Worm (Caenorhabditis elegans) whole organism, L1 larva: ENCODE measurements around the gene art-1.

Experiments
- C16A3.4 ChIP-seq: fragments of 150-350 bp; optimal IDR thresholded peaks from 2 replicates; lab custom pipeline; 2014; ENCODE audit warnings: missing biosample characterization, missing genetic modification characterization
- C34B4.2 ChIP-seq: sonication (generic microtip); optimal IDR thresholded peaks from 2 replicates; lab custom pipeline; 2017; ENCODE audit warnings: mild to moderate bottlenecking, missing genetic modification characterization, missing compliant biosample characterization
- F16B12.6 ChIP-seq: fragments of 150-350 bp; optimal IDR thresholded peaks from 2 replicates; lab custom pipeline; 2014; ENCODE audit warnings: missing biosample characterization, missing genetic modification characterization
- aha-1 ChIP-seq: fragments of 150-350 bp; optimal IDR thresholded peaks from 2 replicates; lab custom pipeline; 2014; ENCODE audit warnings: missing biosample characterization, missing genetic modification characterization
- aly-2 ChIP-seq: fragments of 150-350 bp; optimal IDR thresholded peaks from 2 replicates; lab custom pipeline; 2014; ENCODE audit warnings: missing biosample characterization, missing genetic modification characterization
- blmp-1 ChIP-seq: fragments of 150-350 bp; optimal IDR thresholded peaks from 2 replicates; lab custom pipeline; 2014; ENCODE audit warnings: missing biosample characterization, missing genetic modification characterization
- ceh-8 ChIP-seq: fragments of 200-800 bp; sonication (Bioruptor generic); optimal IDR thresholded peaks from 2 replicates; lab custom pipeline; 2018; ENCODE audit warnings: mild to moderate bottlenecking, missing genetic modification characterization, moderate library complexity, missing compliant biosample characterization
- ceh-82 ChIP-seq, 3 experiments: fragments of 150-350 bp in 1 of 3; sonication (generic microtip) in 2 of 3; optimal IDR thresholded peaks; 2 replicates each; lab custom pipeline; 2014 to 2017; ENCODE audit warnings: missing biosample characterization in 3 of 3, missing genetic modification characterization in 3 of 3
- ceh-90 ChIP-seq: sonication (generic microtip); optimal IDR thresholded peaks from 2 replicates; lab custom pipeline; 2016; ENCODE audit warnings: missing genetic modification characterization, missing compliant biosample characterization
- ces-1 ChIP-seq: fragments of 150-350 bp; optimal IDR thresholded peaks from 2 replicates; lab custom pipeline; 2014; ENCODE audit warnings: missing biosample characterization, missing genetic modification reagents, missing genetic modification characterization
- dpl-1 ChIP-seq, 3 experiments: fragments of 150-350 bp in 2 of 3; sonication (generic microtip) in 1 of 3; optimal IDR thresholded peaks; 2 replicates each; lab custom pipeline; 2014 to 2017; ENCODE audit warnings: missing biosample characterization in 3 of 3, missing genetic modification characterization in 3 of 3, missing genetic modification reagents in 3 of 3
- elt-2 ChIP-seq: sonication (generic microtip); optimal IDR thresholded peaks from 2 replicates; lab custom pipeline; 2016; ENCODE audit warnings: missing genetic modification characterization, mild to moderate bottlenecking, inconsistent platforms, missing compliant biosample characterization, missing genetic modification reagents
- fkh-10 ChIP-seq: sonication (generic microtip); optimal IDR thresholded peaks from 2 replicates; lab custom pipeline; 2017; ENCODE audit warnings: missing biosample characterization, missing genetic modification reagents, missing genetic modification characterization
- fkh-4 ChIP-seq: sonication (generic microtip); optimal IDR thresholded peaks from 2 replicates; lab custom pipeline; 2016; ENCODE audit warnings: missing compliant biosample characterization, missing genetic modification characterization, borderline replicate concordance
- fkh-8 ChIP-seq: sonication (generic microtip); optimal IDR thresholded peaks from 2 replicates; lab custom pipeline; 2016; ENCODE audit warnings: mild to moderate bottlenecking, missing genetic modification characterization, missing compliant biosample characterization
- grh-1 ChIP-seq: fragments of 200-800 bp; sonication (Bioruptor generic); IDR thresholded peaks from 2 replicates; pipeline ENCODE4 v1.3.6; 2022; ENCODE audit warnings: missing genetic modification reagents, missing genetic modification characterization, missing compliant biosample characterization
- hlh-4 ChIP-seq: sonication (generic microtip); optimal IDR thresholded peaks from 2 replicates; lab custom pipeline; 2016; ENCODE audit warnings: mild to moderate bottlenecking, missing genetic modification characterization, missing compliant biosample characterization
- isw-1 ChIP-seq: fragments of 200-800 bp; sonication (Bioruptor generic); IDR thresholded peaks from 2 replicates; pipeline ENCODE4 v1.3.6; 2022; ENCODE audit warnings: missing genetic modification characterization, missing compliant biosample characterization
- lin-13 ChIP-seq: fragments of 150-350 bp; optimal IDR thresholded peaks from 2 replicates; lab custom pipeline; 2014; ENCODE audit warnings: missing biosample characterization, missing genetic modification reagents, missing genetic modification characterization
- lin-14 ChIP-seq: fragments of 200-800 bp; sonication (Bioruptor generic); optimal IDR thresholded peaks from 2 replicates; lab custom pipeline; 2018; ENCODE audit warnings: mild to moderate bottlenecking, missing genetic modification characterization, moderate library complexity, missing compliant biosample characterization
- lin-35 ChIP-seq, 2 experiments: fragments of 150-350 bp; optimal IDR thresholded peaks; 2 replicates each; lab custom pipeline; 2014; ENCODE audit warnings: missing biosample characterization in 2 of 2, missing genetic modification characterization in 2 of 2, missing genetic modification reagents in 2 of 2
- lir-3 ChIP-seq: sonication (generic microtip); optimal IDR thresholded peaks from 2 replicates; lab custom pipeline; 2016; ENCODE audit warnings: mild to moderate bottlenecking, missing genetic modification characterization, moderate library complexity, missing compliant biosample characterization; ENCODE audit not compliant: poor library complexity
- lsy-2 ChIP-seq, 2 experiments: fragments of 150-350 bp; optimal IDR thresholded peaks; 2 replicates each; lab custom pipeline; 2014; ENCODE audit warnings: missing biosample characterization in 2 of 2, missing genetic modification characterization in 2 of 2
- mdl-1 ChIP-seq, 2 experiments: fragments of 150-350 bp; optimal IDR thresholded peaks; 2 replicates each; lab custom pipeline; 2014 to 2017; ENCODE audit warnings: missing biosample characterization in 2 of 2, missing genetic modification characterization in 2 of 2, inconsistent platforms in 1 of 2
- mef-2 ChIP-seq: fragments of 150-350 bp; optimal IDR thresholded peaks from 2 replicates; lab custom pipeline; 2014; ENCODE audit warnings: missing biosample characterization, missing genetic modification characterization
- mep-1 ChIP-seq: fragments of 150-350 bp; optimal IDR thresholded peaks from 2 replicates; lab custom pipeline; 2014; ENCODE audit warnings: missing biosample characterization, missing genetic modification characterization
- nhr-20 ChIP-seq: sonication (generic microtip); optimal IDR thresholded peaks from 2 replicates; lab custom pipeline; 2016; ENCODE audit warnings: mild to moderate bottlenecking, missing genetic modification characterization, missing compliant biosample characterization
- nhr-28 ChIP-seq: fragments of 150-350 bp; optimal IDR thresholded peaks from 2 replicates; lab custom pipeline; 2014; ENCODE audit warnings: missing biosample characterization, missing genetic modification characterization
- nhr-47 ChIP-seq: sonication (generic microtip); optimal IDR thresholded peaks from 2 replicates; lab custom pipeline; 2016; ENCODE audit warnings: mild to moderate bottlenecking, missing genetic modification characterization, moderate library complexity, missing compliant biosample characterization
- nhr-76 ChIP-seq: sonication (generic microtip); optimal IDR thresholded peaks from 2 replicates; lab custom pipeline; 2017; ENCODE audit warnings: missing biosample characterization, missing genetic modification characterization
- nhr-77 ChIP-seq: fragments of 150-350 bp; optimal IDR thresholded peaks from 2 replicates; lab custom pipeline; 2014; ENCODE audit warnings: missing biosample characterization, missing genetic modification characterization
- nhr-84 ChIP-seq: sonication (generic microtip); optimal IDR thresholded peaks from 2 replicates; lab custom pipeline; 2017; ENCODE audit warnings: missing biosample characterization, missing genetic modification characterization
- nhr-85 ChIP-seq: sonication (generic microtip); peaks from one replicate; lab custom pipeline; 2016; ENCODE audit warnings: missing genetic modification characterization, inconsistent platforms, missing compliant biosample characterization
- pag-3 ChIP-seq: sonication (generic microtip); optimal IDR thresholded peaks from 2 replicates; lab custom pipeline; 2017; ENCODE audit warnings: missing genetic modification characterization, mild to moderate bottlenecking, missing compliant biosample characterization, antibody characterized with exemption, borderline replicate concordance; ENCODE audit not compliant: insufficient read depth
- pqm-1 ChIP-seq: sonication (generic microtip); optimal IDR thresholded peaks from 3 replicates; lab custom pipeline; 2017; ENCODE audit warnings: missing biosample characterization, missing genetic modification characterization
- rnt-1 ChIP-seq: sonication (generic microtip); optimal IDR thresholded peaks from 2 replicates; lab custom pipeline; 2016; ENCODE audit warnings: mild to moderate bottlenecking, missing genetic modification characterization, moderate library complexity, missing compliant biosample characterization
- skn-1 ChIP-seq: fragments of 150-350 bp; optimal IDR thresholded peaks from 2 replicates; lab custom pipeline; 2014; ENCODE audit warnings: missing biosample characterization, missing genetic modification characterization
- snu-23 ChIP-seq: sonication (generic microtip); optimal IDR thresholded peaks from 2 replicates; lab custom pipeline; 2016; ENCODE audit warnings: missing genetic modification characterization, missing compliant biosample characterization
- sox-4 ChIP-seq: sonication (generic microtip); optimal IDR thresholded peaks from 2 replicates; lab custom pipeline; 2016; ENCODE audit warnings: missing genetic modification characterization, missing compliant biosample characterization
- sptf-1 ChIP-seq: fragments of 150-350 bp; optimal IDR thresholded peaks from 2 replicates; lab custom pipeline; 2014; ENCODE audit warnings: missing biosample characterization, missing genetic modification characterization
- unc-130 ChIP-seq: fragments of 150-350 bp; optimal IDR thresholded peaks from 2 replicates; lab custom pipeline; 2017; ENCODE audit warnings: missing biosample characterization, missing genetic modification characterization, inconsistent platforms
- unc-86 ChIP-seq: sonication (generic microtip); optimal IDR thresholded peaks from 2 replicates; lab custom pipeline; 2016; ENCODE audit warnings: missing genetic modification characterization, missing compliant biosample characterization
- vab-15 ChIP-seq: sonication (generic microtip); optimal IDR thresholded peaks from 2 replicates; lab custom pipeline; 2017; ENCODE audit warnings: missing genotype, mild to moderate bottlenecking, missing genetic modification characterization, missing compliant biosample characterization
- xbp-1 ChIP-seq: sonication (generic microtip); optimal IDR thresholded peaks from 2 replicates; lab custom pipeline; 2016; ENCODE audit warnings: missing genetic modification characterization, missing compliant biosample characterization
- zag-1 ChIP-seq: fragments of 150-350 bp; optimal IDR thresholded peaks from 2 replicates; lab custom pipeline; 2014; ENCODE audit warnings: missing biosample characterization, missing genetic modification characterization
- zip-4 ChIP-seq: fragments of 200-800 bp; sonication (Bioruptor generic); optimal IDR thresholded peaks from 2 replicates; lab custom pipeline; 2018; ENCODE audit warnings: mild to moderate bottlenecking, missing genetic modification characterization, moderate library complexity, missing compliant biosample characterization
- ztf-11 ChIP-seq, 2 experiments: sonication (generic microtip); optimal IDR thresholded peaks; 2 replicates each; lab custom pipeline; 2016 to 2017; ENCODE audit warnings: missing genetic modification characterization in 2 of 2, missing biosample characterization in 1 of 2, missing compliant biosample characterization in 1 of 2
- ztf-4 ChIP-seq: fragments of 150-350 bp; optimal IDR thresholded peaks from 2 replicates; lab custom pipeline; 2014; ENCODE audit warnings: missing biosample characterization, missing genetic modification characterization

art-1 gene

DNA sequence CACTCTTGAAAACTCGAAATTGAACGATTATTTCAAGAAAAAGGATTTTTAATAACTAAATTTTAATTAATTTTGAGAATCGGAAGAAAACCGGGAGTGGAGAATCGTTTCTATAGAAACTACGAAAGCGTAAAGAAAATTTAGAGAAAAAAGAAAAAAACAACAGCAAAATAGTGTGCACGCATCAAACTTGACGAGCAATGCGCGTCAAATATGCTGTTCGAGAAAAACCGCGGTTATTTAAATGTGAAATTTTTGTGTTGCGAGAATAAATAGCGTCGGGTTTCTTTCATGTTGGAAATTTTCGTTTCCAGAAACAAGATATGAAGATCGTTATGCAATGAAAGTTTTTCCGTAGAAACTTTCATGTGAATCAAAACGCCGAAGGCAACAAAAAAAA is 2.0 kb upstream of the art-1 start (continued):
- no peak for TF ChIP-seq elt-2 (tag; lab: Kevin White, UChicago)
- no peak for TF ChIP-seq ceh-90 (tag; lab: Kevin White, UChicago)
- TF ChIP-seq ztf-11 (tag; optimal IDR thresholded peaks at IDR 0.05; lab: Kevin White, UChicago): no peak
- peak; percentile 91 for TF ChIP-seq F16B12.6 (tag; lab: Kevin White, UChicago)
- TF ChIP-seq skn-1 (tag; lab: Kevin White, UChicago): peak; percentile 53
- TF ChIP-seq pag-3 (tag; lab: Kevin White, UChicago): no peak
- peak; percentile 2 for TF ChIP-seq fkh-10
- no peak for TF ChIP-seq nhr-84
- TF ChIP-seq lin-13 (GFP tag; lab: Kevin White, UChicago): peak; percentile 8
- TF ChIP-seq zag-1 (tag; lab: Kevin White, UChicago): no peak
- TF ChIP-seq lir-3: no peak
- no peak for TF ChIP-seq mef-2
- no peak for TF ChIP-seq nhr-76 (tag; lab: Kevin White, UChicago)
- TF ChIP-seq unc-130 (tag; lab: Kevin White, UChicago): peak; percentile 39
- TF ChIP-seq nhr-77: no peak
- TF ChIP-seq C16A3.4 (tag; lab: Kevin White, UChicago): peak; percentile 42
- TF ChIP-seq xbp-1: peak; percentile 43
- TF ChIP-seq dpl-1 (GFP tag; optimal IDR thresholded peaks at IDR 0.05; lab: Kevin White, UChicago): peak; percentile 90 to 95 (median 94)
- TF ChIP-seq nhr-47 (tag; lab: Kevin White, UChicago): peak; percentile 71
- TF ChIP-seq vab-15 (tag; lab: Kevin White, UChicago): no peak
- TF ChIP-seq ces-1 (GFP tag; lab: Kevin White, UChicago): no peak
- TF ChIP-seq lsy-2 (tag; optimal IDR thresholded peaks at IDR 0.05; lab: Kevin White, UChicago): peak; percentile 71 to 84
- TF ChIP-seq C34B4.2 (tag; lab: Kevin White, UChicago): no peak
- TF ChIP-seq unc-86: peak; percentile 28
- no peak for TF ChIP-seq fkh-4 (tag; lab: Kevin White, UChicago)
- TF ChIP-seq rnt-1: peak; percentile 50
- peak; percentile 63 for TF ChIP-seq snu-23 (GFP tag; lab: Kevin White, UChicago)
- TF ChIP-seq zip-4 (GFP tag; lab: Kevin White, UChicago): no peak
- peak; percentile 7 for TF ChIP-seq lin-14
- peak in 1 of 2 experiments; percentile 11 for TF ChIP-seq mdl-1 (tag; optimal IDR thresholded peaks at IDR 0.05; lab: Kevin White, UChicago)
- peak; percentile 93 to 97 for TF ChIP-seq lin-35 (GFP tag; optimal IDR thresholded peaks at IDR 0.05; lab: Kevin White, UChicago)
- no peak for TF ChIP-seq hlh-4 (tag; lab: Kevin White, UChicago)
- peak; percentile 41 for TF ChIP-seq nhr-85
- no peak for TF ChIP-seq grh-1 (GFP tag; lab: Robert Waterston, UW)
- TF ChIP-seq sptf-1 (tag; lab: Kevin White, UChicago): no peak
- TF ChIP-seq nhr-28 (tag; lab: Kevin White, UChicago): no peak
- TF ChIP-seq ztf-4: no peak
- no peak for TF ChIP-seq ceh-8 (GFP tag; lab: Kevin White, UChicago)
- TF ChIP-seq pqm-1: no peak
- no peak for TF ChIP-seq sox-4 (tag; lab: Kevin White, UChicago)
- TF ChIP-seq ceh-82 (tag; optimal IDR thresholded peaks at IDR 0.05; lab: Kevin White, UChicago): peak; percentile 17 to 60 (median 21)
- no peak for TF ChIP-seq fkh-8 (tag; lab: Kevin White, UChicago)
- TF ChIP-seq blmp-1 (tag; lab: Kevin White, UChicago): peak; percentile 10
- peak; percentile 52 for TF ChIP-seq isw-1 (GFP tag; lab: Robert Waterston, UW)
- TF ChIP-seq mep-1 (tag; lab: Kevin White, UChicago): peak; percentile 57
- peak; percentile 13 for TF ChIP-seq nhr-20
- TF ChIP-seq aha-1: no peak
- no peak for TF ChIP-seq aly-2 (tag; lab: Kevin White, UChicago)
- TF ChIP-seq, all 84 proteins: peak for 32
